Fruit fly (Drosophila melanogaster) S2 (cell line): ENCODE data around the gene CG45084.

ENCODE experiments used
- CG8478 ChIP-seq: fragments of >200 bp; optimal IDR thresholded peaks from 2 replicates; lab custom pipeline; 2018
- CTCF ChIP-seq, 2 experiments: fragments of >200 bp; optimal IDR thresholded peaks; 2 replicates each; lab custom pipeline; 2018

dm6 chr2L:16006179-16006578, 35.7 kb upstream of the CG45084 start, which contains the start of gene CG31820:
- TF ChIP-seq CTCF (optimal IDR thresholded peaks at IDR 0.05; lab: Kevin White, UChicago) (no peak), CG8478 (lab: Kevin White, UChicago) (no peak)
